Worm (Caenorhabditis elegans) whole organism, late embryonic: ENCODE measurements around the gene F08H9.2.

Experiments used
- ama-1 ChIP-seq: fragments of 150-350 bp; optimal IDR thresholded peaks from 2 replicates; lab custom pipeline; 2014
- ceh-2 ChIP-seq: sonication (generic microtip); optimal IDR thresholded peaks from 2 replicates; lab custom pipeline; 2016; ENCODE audit warnings: missing genotype, missing genetic modification characterization, missing compliant biosample characterization
- ceh-48 ChIP-seq: sonication (generic microtip); optimal IDR thresholded peaks from 2 replicates; lab custom pipeline; 2016; ENCODE audit warnings: missing genetic modification characterization, inconsistent platforms, missing compliant biosample characterization
- nhr-11 ChIP-seq: fragments of 150-350 bp; optimal IDR thresholded peaks from 2 replicates; lab custom pipeline; 2014; ENCODE audit warnings: missing biosample characterization, missing genetic modification characterization
- npax-4 ChIP-seq: sonication (generic microtip); optimal IDR thresholded peaks from 2 replicates; lab custom pipeline; 2016; ENCODE audit warnings: missing genetic modification characterization, missing compliant biosample characterization
- odd-2 ChIP-seq: sonication (generic microtip); optimal IDR thresholded peaks from 2 replicates; lab custom pipeline; 2017; ENCODE audit warnings: antibody characterized with exemption, mild to moderate bottlenecking, missing genetic modification characterization, missing compliant biosample characterization
- pha-4 ChIP-seq: fragments of 150-350 bp; optimal IDR thresholded peaks from 2 replicates; lab custom pipeline; 2018; ENCODE audit warnings: missing biosample characterization, missing genetic modification reagents, missing genetic modification characterization

DNA sequence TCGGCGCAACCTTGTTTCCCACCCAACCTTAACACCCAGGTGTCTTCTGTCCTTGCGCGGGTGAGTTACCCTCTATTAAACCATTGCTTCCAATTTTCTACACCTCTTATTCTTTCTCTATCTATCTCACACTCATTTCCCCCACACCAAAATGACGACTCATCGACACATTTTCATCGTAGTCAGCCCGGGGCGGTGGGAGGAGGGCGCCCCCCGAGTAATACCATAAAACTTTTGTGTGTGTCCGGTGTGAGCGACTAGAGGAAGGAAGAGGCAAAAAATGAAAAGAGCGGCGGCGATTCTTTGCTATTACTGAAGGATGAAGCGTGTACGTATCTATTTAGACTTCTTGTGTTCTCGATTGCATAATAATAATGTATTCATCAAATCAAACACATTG lies 44.3 kb downstream of the F08H9.2 start:
- TF ChIP-seq npax-4 (tag; lab: Kevin White, UChicago), result no peak
- TF ChIP-seq pha-4, result no peak
- TF ChIP-seq nhr-11 (tag; lab: Kevin White, UChicago), result no peak
- TF ChIP-seq ceh-48 (tag; lab: Kevin White, UChicago), result no peak
- no peak for TF ChIP-seq ama-1 (lab: Kevin White, UChicago)
- no peak for TF ChIP-seq ceh-2 (tag; lab: Kevin White, UChicago)
- TF ChIP-seq odd-2 (tag; lab: Kevin White, UChicago), result no peak
